Worm (Caenorhabditis elegans): ENCODE data around the gene H40L08.1.

Gene H40L08.1

ce11 chrX:15083795-15084194 is at the start of gene H40L08.1:
Gene H40L08.1 (minus strand): TSS chrX:15084086.
- TF ChIP-seq attf-3 (GFP tag; conservative IDR thresholded peaks at IDR 0.05) = peak; percentile 90
- TF ChIP-seq dox-1 (GFP tag; IDR thresholded peaks at IDR 0.05) = no peak

DNA sequence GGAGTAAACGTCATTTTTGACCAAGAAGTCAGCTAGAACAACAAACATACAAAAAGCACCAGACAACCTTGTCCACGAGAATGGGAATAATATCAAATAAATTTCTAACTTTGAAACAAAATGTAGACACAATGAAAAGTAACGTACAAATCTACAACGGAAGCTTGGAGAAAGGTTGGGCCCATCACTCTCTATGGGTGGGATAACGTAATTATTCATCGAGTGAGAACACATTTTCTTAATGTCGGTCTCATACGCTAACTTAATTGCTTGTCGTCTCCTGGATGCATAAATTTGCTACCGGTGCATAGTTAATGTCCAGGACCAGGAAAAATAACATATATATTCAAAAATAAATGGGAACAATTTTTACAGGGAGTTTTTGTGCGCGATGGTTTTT is 49.3 kb upstream of the H40L08.1 start:
- TF ChIP-seq ztf-22 (GFP tag; optimal IDR thresholded peaks at IDR 0.05) (no peak), tbp1 (GFP tag; optimal IDR thresholded peaks at IDR 0.05) (no peak), let-607 (tag; optimal IDR thresholded peaks at IDR 0.05) (no peak), ztf-26 (tag; optimal IDR thresholded peaks at IDR 0.05) (no peak), cebp-1 (GFP tag; IDR thresholded peaks at IDR 0.05) (no peak), cebp-1 (tag; optimal IDR thresholded peaks at IDR 0.05) (no peak), tbx-9 (tag; optimal IDR thresholded peaks at IDR 0.05; ENCODE audit: borderline replicate concordance) (no peak), Y56A3A.18 (GFP tag; IDR thresholded peaks at IDR 0.05) (no peak), madf-3 (GFP tag; IDR thresholded peaks at IDR 0.05) (no peak), ekl-4 (GFP tag; IDR thresholded peaks at IDR 0.05) (no peak), hmg-20 (GFP tag; IDR thresholded peaks at IDR 0.05) (no peak), nfya-2 (GFP tag; IDR thresholded peaks at IDR 0.05) (no peak)

ce11 chrX:15132073-15132472 is 48.2 kb upstream of the H40L08.1 start:
- TF ChIP-seq athp-1 (tag; optimal IDR thresholded peaks at IDR 0.05) (no peak), zfh-2 (GFP tag; conservative IDR thresholded peaks at IDR 0.05) (peak; percentile 53; the same call in 1 of the 2 replicates), ztf-22 (GFP tag; optimal IDR thresholded peaks at IDR 0.05) (no peak), egrh-3 (GFP tag; IDR thresholded peaks at IDR 0.05) (peak; percentile 22; the same call in 1 of the 2 replicates), lin-26 (GFP tag; IDR thresholded peaks at IDR 0.05) (no peak), ztf-6 (GFP tag; IDR thresholded peaks at IDR 0.05) (no peak)

DNA sequence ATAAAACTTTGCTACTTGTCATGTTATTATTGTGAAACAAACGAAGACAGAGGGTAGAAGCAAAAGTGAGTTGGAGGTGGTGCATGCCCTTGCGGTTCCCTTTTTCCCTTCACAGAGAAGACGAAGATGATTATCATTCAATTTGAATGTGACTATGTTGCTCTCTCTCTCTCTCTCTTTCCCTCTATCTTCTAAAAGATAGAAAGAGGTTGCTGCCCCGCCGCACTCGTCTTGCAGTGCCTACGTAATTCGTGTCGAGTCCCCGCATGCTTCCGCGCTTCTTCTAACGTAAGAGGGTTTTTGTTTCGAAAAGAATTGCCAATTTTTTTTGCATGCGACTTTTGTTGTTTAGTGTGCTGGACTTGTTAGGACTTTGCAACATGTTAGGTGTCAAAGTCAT is 44.3 kb upstream of the H40L08.1 start:
- TF ChIP-seq lsl-1 (GFP tag; optimal IDR thresholded peaks at IDR 0.05) (no peak), F22D6.2 (tag; optimal IDR thresholded peaks at IDR 0.05) (no peak), F33H1.4 (GFP tag; IDR thresholded peaks at IDR 0.05) (no peak), let-607 (tag; optimal IDR thresholded peaks at IDR 0.05) (no peak), mel-28 (tag; optimal IDR thresholded peaks at IDR 0.05; ENCODE audit: borderline replicate concordance) (no peak)

DNA sequence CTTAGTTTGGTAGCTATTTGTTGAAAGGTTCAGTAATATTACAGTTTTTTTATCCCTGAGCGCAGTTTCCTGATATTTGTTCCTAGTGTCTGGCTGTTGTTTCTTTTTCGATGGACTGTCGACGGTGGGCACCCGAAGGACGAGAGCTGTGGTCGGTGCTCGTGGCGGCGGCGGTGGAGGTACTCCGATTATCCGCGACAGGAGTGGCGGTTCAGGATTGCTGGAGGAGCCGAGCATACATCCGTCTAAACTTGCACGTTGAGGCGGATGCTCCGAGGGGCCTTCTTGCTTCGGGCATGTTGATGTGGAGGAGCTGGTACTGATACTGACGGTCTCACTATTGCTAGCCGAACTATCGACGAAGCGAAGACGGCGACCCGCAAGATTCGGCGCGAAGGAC is 43.5 kb upstream of the H40L08.1 start:
- peak; percentile 67; the same call in 1 of the 2 replicates for TF ChIP-seq egrh-3 (GFP tag; IDR thresholded peaks at IDR 0.05)
- TF ChIP-seq zfh-2 (GFP tag; conservative IDR thresholded peaks at IDR 0.05) = peak; percentile 76
- TF ChIP-seq sptf-2 (GFP tag; optimal IDR thresholded peaks at IDR 0.05) = no peak
- no peak for TF ChIP-seq attf-3 (GFP tag; conservative IDR thresholded peaks at IDR 0.05)
- 0 out of 2 replicates have a peak, but pooled peaks have one; percentile 9 for TF ChIP-seq cebp-2 (GFP tag; IDR thresholded peaks at IDR 0.05)
- no peak for TF ChIP-seq ztf-22 (GFP tag; optimal IDR thresholded peaks at IDR 0.05)
- no peak for TF ChIP-seq lir-1 (GFP tag; conservative IDR thresholded peaks at IDR 0.05)
- no peak for TF ChIP-seq attf-5 (GFP tag; optimal IDR thresholded peaks at IDR 0.05)
- no peak for TF ChIP-seq die-1 (tag; optimal IDR thresholded peaks at IDR 0.05)
- no peak for TF ChIP-seq snpc-1.3 (tag; optimal IDR thresholded peaks at IDR 0.05; ENCODE audit: insufficient read depth)
- TF ChIP-seq snpc-3.4 (tag; optimal IDR thresholded peaks at IDR 0.05) = no peak
- no peak for TF ChIP-seq mel-28 (tag; optimal IDR thresholded peaks at IDR 0.05; ENCODE audit: borderline replicate concordance)
- TF ChIP-seq repo-1 (tag; optimal IDR thresholded peaks at IDR 0.05) = no peak
